Worm (Caenorhabditis elegans) whole organism, L4/young adult: ENCODE measurements around the gene F28C1.3.

ENCODE experiments used
- W03F9.2 ChIP-seq: fragments of 150-350 bp; optimal IDR thresholded peaks from 2 replicates; lab custom pipeline; 2014; ENCODE audit warnings: missing biosample characterization, missing genetic modification characterization
- dao-5 ChIP-seq: sonication (generic microtip); optimal IDR thresholded peaks from 2 replicates; lab custom pipeline; 2016; ENCODE audit warnings: missing genotype, missing genetic modification characterization, moderate library complexity, missing compliant biosample characterization
- him-1 ChIP-seq: sonication (generic microtip); optimal IDR thresholded peaks from 2 replicates; lab custom pipeline; 2016; ENCODE audit warnings: missing genotype, missing genetic modification reagents, missing genetic modification characterization, missing compliant biosample characterization

Gene F28C1.3

ce11 chrV:12503494-12503893, 35.0 kb downstream of the F28C1.3 start, which contains the start of gene T28H10.1:
T28H10.1 (plus strand) TSS chrV:12503794.
- TF ChIP-seq dao-5 (tag; lab: Kevin White, UChicago) (no peak), W03F9.2 (tag; lab: Kevin White, UChicago) (no peak), him-1 (tag; lab: Kevin White, UChicago) (no peak)

ce11 chrV:12505730-12506129, 37.3 kb downstream of the F28C1.3 start:
- TF ChIP-seq him-1 (tag; lab: Kevin White, UChicago) (no peak), W03F9.2 (tag; lab: Kevin White, UChicago) (no peak), dao-5 (tag; lab: Kevin White, UChicago) (no peak)

- TF ChIP-seq W03F9.2 (tag; lab: Kevin White, UChicago) (no peak), him-1 (tag; lab: Kevin White, UChicago) (no peak), dao-5 (tag; lab: Kevin White, UChicago) (no peak)
These were observed 37.7 kb downstream of the F28C1.3 start, which contains the start of gene nlp-46 for ce11 chrV:12506185-12506584. nlp-46 (minus strand) TSS chrV:12506285.

ce11 chrV:12511946-12512345, 43.5 kb downstream of the F28C1.3 start:
- TF ChIP-seq him-1 (tag; lab: Kevin White, UChicago), result no peak
- TF ChIP-seq dao-5 (tag; lab: Kevin White, UChicago), result no peak
- no peak for TF ChIP-seq W03F9.2 (tag; lab: Kevin White, UChicago)

- TF ChIP-seq him-1 (tag; lab: Kevin White, UChicago), result no peak
- no peak for TF ChIP-seq W03F9.2 (tag; lab: Kevin White, UChicago)
- no peak for TF ChIP-seq dao-5 (tag; lab: Kevin White, UChicago)
These were observed 44.3 kb downstream of the F28C1.3 start, which contains the start of the genes T28H10.2 and lgmn-1 for ce11 chrV:12512773-12513172. T28H10.2 (minus strand) TSS chrV:12512949. lgmn-1 (plus strand) TSS chrV:12513056.

- no peak for TF ChIP-seq dao-5 (tag; lab: Kevin White, UChicago)
- no peak for TF ChIP-seq him-1 (tag; lab: Kevin White, UChicago)
- no peak for TF ChIP-seq W03F9.2 (tag; lab: Kevin White, UChicago)
These were observed 45.4 kb downstream of the F28C1.3 start for ce11 chrV:12513900-12514299.

- no peak for TF ChIP-seq him-1 (tag; lab: Kevin White, UChicago)
- no peak for TF ChIP-seq W03F9.2 (tag; lab: Kevin White, UChicago)
- no peak for TF ChIP-seq dao-5 (tag; lab: Kevin White, UChicago)
These were observed 48.7 kb downstream of the F28C1.3 start, which contains the start of gene cal-1 for ce11 chrV:12517148-12517547. cal-1 (minus strand) TSS chrV:12517248.

ce11 chrV:12517757-12518156, 49.3 kb downstream of the F28C1.3 start:
- TF ChIP-seq W03F9.2 (tag; lab: Kevin White, UChicago) (no peak), him-1 (tag; lab: Kevin White, UChicago) (no peak), dao-5 (tag; lab: Kevin White, UChicago) (no peak)

- TF ChIP-seq dao-5 (tag; lab: Kevin White, UChicago), result no peak
- TF ChIP-seq W03F9.2 (tag; lab: Kevin White, UChicago), result no peak
- no peak for TF ChIP-seq him-1 (tag; lab: Kevin White, UChicago)
These were observed 50.3 kb downstream of the F28C1.3 start for ce11 chrV:12518770-12519169.
